Fruit fly (Drosophila melanogaster) whole organism, embryonic: ENCODE data around the gene CG43179.

Experiments used
- Ada2b ChIP-seq: fragments of 200-800 bp; sonication (Bioruptor generic); IDR thresholded peaks from 2 replicates; pipeline ENCODE4 v1.3.6; 2022; ENCODE audit warnings: missing biosample characterization, missing genetic modification characterization
- Blimp-1 ChIP-seq: fragments of 200-800 bp; sonication (Bioruptor generic); optimal IDR thresholded peaks from 3 replicates; lab custom pipeline; 2018; ENCODE audit warnings: missing biosample characterization, missing genetic modification characterization, mild to moderate bottlenecking, moderate library complexity, missing genetic modification reagents
- CG10209 ChIP-seq: fragments of 200-800 bp; sonication (Bioruptor generic); optimal IDR thresholded peaks from 3 replicates; lab custom pipeline; 2017; ENCODE audit warnings: missing biosample characterization, mild to moderate bottlenecking, missing genetic modification characterization, missing genetic modification reagents
- CG1024 ChIP-seq: fragments of 200-800 bp; sonication (Bioruptor generic); IDR thresholded peaks from 2 replicates; pipeline ENCODE4 v1.3.6; 2022; ENCODE audit warnings: missing biosample characterization, missing genetic modification characterization
- CG10462 ChIP-seq: fragments of 200-800 bp; sonication (Bioruptor generic); optimal IDR thresholded peaks from 2 replicates; lab custom pipeline; 2016; ENCODE audit warnings: missing biosample characterization, missing genetic modification characterization
- CG10979 ChIP-seq: fragments of 200-800 bp; sonication (Bioruptor generic); optimal IDR thresholded peaks from 2 replicates; lab custom pipeline; 2018; ENCODE audit warnings: missing biosample characterization, mild to moderate bottlenecking, missing genetic modification characterization, moderate library complexity
- CG11247 ChIP-seq: fragments of 200-800 bp; sonication (Bioruptor generic); IDR thresholded peaks from 2 replicates; pipeline ENCODE4 v1.3.6; 2022; ENCODE audit warnings: missing biosample characterization, missing genetic modification characterization
- CG11456 ChIP-seq: fragments of 200-800 bp; sonication (Bioruptor generic); IDR thresholded peaks from 3 replicates; pipeline ENCODE4 v1.3.6; 2022; ENCODE audit warnings: missing biosample characterization, missing genetic modification characterization
- CG11504 ChIP-seq: fragments of 200-800 bp; sonication (Bioruptor generic); optimal IDR thresholded peaks from 3 replicates; lab custom pipeline; 2019; ENCODE audit warnings: missing biosample characterization, mild to moderate bottlenecking, missing genetic modification characterization, moderate library complexity
- CG11696 ChIP-seq: fragments of 200-800 bp; sonication (Bioruptor generic); IDR thresholded peaks from 2 replicates; pipeline ENCODE4 v1.3.6; 2022; ENCODE audit warnings: missing biosample characterization, missing genetic modification characterization
- CG12155 ChIP-seq: fragments of 200-800 bp; sonication (Bioruptor generic); optimal IDR thresholded peaks from 3 replicates; lab custom pipeline; 2016; ENCODE audit warnings: missing biosample characterization, missing genetic modification characterization
- CG12659 ChIP-seq: fragments of 200-800 bp; sonication (Bioruptor generic); optimal IDR thresholded peaks from 3 replicates; lab custom pipeline; 2017; ENCODE audit warnings: mild to moderate bottlenecking, missing biosample characterization, missing genetic modification reagents, missing genetic modification characterization
- CG15269 ChIP-seq: fragments of 200-800 bp; sonication (Bioruptor generic); optimal IDR thresholded peaks from 2 replicates; lab custom pipeline; 2018; ENCODE audit warnings: missing biosample characterization, mild to moderate bottlenecking, missing genetic modification characterization, moderate library complexity
- CG15514 ChIP-seq: fragments of 200-800 bp; sonication (Bioruptor generic); optimal IDR thresholded peaks from 3 replicates; lab custom pipeline; 2017; ENCODE audit warnings: missing biosample characterization, missing genetic modification characterization, mild to moderate bottlenecking, moderate library complexity, missing genetic modification reagents
- CG17328 ChIP-seq: fragments of 200-800 bp; sonication (Bioruptor generic); IDR thresholded peaks from 2 replicates; pipeline ENCODE4 v1.3.6; 2022; ENCODE audit warnings: missing biosample characterization, missing genetic modification characterization
- CG17568 ChIP-seq: fragments of 200-800 bp; sonication (Bioruptor generic); optimal IDR thresholded peaks from 2 replicates; lab custom pipeline; 2018; ENCODE audit warnings: missing biosample characterization, mild to moderate bottlenecking, missing genetic modification characterization, moderate library complexity
- CG18599 ChIP-seq: fragments of 200-800 bp; sonication (Bioruptor generic); optimal IDR thresholded peaks from 3 replicates; lab custom pipeline; 2017; ENCODE audit warnings: missing biosample characterization, missing genetic modification characterization, mild to moderate bottlenecking, moderate library complexity, missing genetic modification reagents
- CG2116 ChIP-seq: fragments of 200-800 bp; sonication (Bioruptor generic); optimal IDR thresholded peaks from 3 replicates; lab custom pipeline; 2018; ENCODE audit warnings: missing biosample characterization, mild to moderate bottlenecking, missing genetic modification characterization
- CG2202 ChIP-seq: fragments of 200-800 bp; sonication (Bioruptor generic); optimal IDR thresholded peaks from 2 replicates; lab custom pipeline; 2018; ENCODE audit warnings: missing biosample characterization, mild to moderate bottlenecking, missing genetic modification characterization
- CG2678 ChIP-seq: fragments of 200-800 bp; sonication (Bioruptor generic); optimal IDR thresholded peaks from 3 replicates; lab custom pipeline; 2019; ENCODE audit warnings: missing biosample characterization, mild to moderate bottlenecking, missing genetic modification characterization, moderate library complexity
- CG5180 ChIP-seq: fragments of 200-800 bp; sonication (Bioruptor generic); optimal IDR thresholded peaks from 3 replicates; lab custom pipeline; 2017; ENCODE audit warnings: missing biosample characterization, missing genetic modification characterization, mild to moderate bottlenecking, moderate library complexity, missing genetic modification reagents
- CG7745 ChIP-seq: fragments of 200-800 bp; sonication (Bioruptor generic); optimal IDR thresholded peaks from 2 replicates; lab custom pipeline; 2018; ENCODE audit warnings: missing biosample characterization, mild to moderate bottlenecking, missing genetic modification characterization, moderate library complexity
- Drgx ChIP-seq: fragments of 200-800 bp; sonication (Bioruptor generic); IDR thresholded peaks from 2 replicates; pipeline ENCODE4 v1.3.6; 2022; ENCODE audit warnings: missing biosample characterization, missing genetic modification characterization
- Fer3 ChIP-seq: fragments of 200-800 bp; sonication (Bioruptor generic); optimal IDR thresholded peaks from 2 replicates; lab custom pipeline; 2018; ENCODE audit warnings: missing biosample characterization, mild to moderate bottlenecking, missing genetic modification characterization, moderate library complexity
- Mes4 ChIP-seq: fragments of 200-800 bp; sonication (Bioruptor generic); optimal IDR thresholded peaks from 2 replicates; lab custom pipeline; 2016; ENCODE audit warnings: missing biosample characterization, missing genetic modification characterization
- NFAT ChIP-seq: fragments of 200-800 bp; sonication (Bioruptor generic); IDR thresholded peaks from 2 replicates; pipeline ENCODE4 v1.3.6; 2022; ENCODE audit warnings: missing biosample characterization, missing genetic modification characterization
- Rx ChIP-seq: fragments of 200-800 bp; sonication (Bioruptor generic); IDR thresholded peaks from 2 replicates; pipeline ENCODE4 v1.3.6; 2022; ENCODE audit warnings: missing biosample characterization, missing genetic modification characterization
- Sox102F ChIP-seq: fragments of 200-800 bp; sonication (Bioruptor generic); optimal IDR thresholded peaks from 2 replicates; lab custom pipeline; 2018; ENCODE audit warnings: missing biosample characterization, mild to moderate bottlenecking, missing genetic modification characterization, moderate library complexity
- TFAM ChIP-seq: fragments of 200-800 bp; sonication (Bioruptor generic); optimal IDR thresholded peaks from 2 replicates; lab custom pipeline; 2017; ENCODE audit warnings: missing biosample characterization, missing genetic modification characterization, inconsistent platforms
- Xbp1 ChIP-seq: fragments of 200-800 bp; sonication (Bioruptor generic); optimal IDR thresholded peaks from 3 replicates; lab custom pipeline; 2016; ENCODE audit warnings: missing biosample characterization, mild to moderate bottlenecking, missing genetic modification characterization
- bsh ChIP-seq, 2 experiments: fragments of 200-800 bp; sonication (Bioruptor generic); optimal IDR thresholded peaks; 2 replicates each; lab custom pipeline; 2017 to 2018; ENCODE audit warnings: mild to moderate bottlenecking in 2 of 2, missing biosample characterization in 2 of 2, missing genetic modification characterization in 2 of 2, moderate library complexity in 1 of 2
- cad ChIP-seq: fragments of >200 bp; optimal IDR thresholded peaks from 2 replicates; lab custom pipeline; 2017; ENCODE audit warnings: missing biosample characterization, missing genetic modification characterization
- chinmo ChIP-seq: fragments of 200-800 bp; sonication (Bioruptor generic); IDR thresholded peaks from 4 replicates; pipeline ENCODE4 v1.3.6; 2022; ENCODE audit warnings: missing biosample characterization, missing genetic modification characterization; ENCODE audit not compliant: partially characterized antibody
- danr ChIP-seq: fragments of 200-800 bp; sonication (Bioruptor generic); IDR thresholded peaks from 2 replicates; pipeline ENCODE4 v1.3.6; 2022; ENCODE audit warnings: missing biosample characterization, missing genetic modification characterization
- dmrt99B ChIP-seq: fragments of 200-800 bp; sonication (Bioruptor generic); optimal IDR thresholded peaks from 2 replicates; lab custom pipeline; 2018; ENCODE audit warnings: missing biosample characterization, mild to moderate bottlenecking, missing genetic modification characterization, moderate library complexity
- dysf ChIP-seq: fragments of 200-800 bp; sonication (Bioruptor generic); IDR thresholded peaks from 3 replicates; pipeline ENCODE4 v1.3.6; 2022; ENCODE audit warnings: missing biosample characterization, missing genetic modification characterization
- gem ChIP-seq: fragments of 200-800 bp; sonication (Bioruptor generic); optimal IDR thresholded peaks from 2 replicates; lab custom pipeline; 2019; ENCODE audit warnings: missing biosample characterization, mild to moderate bottlenecking, missing genetic modification characterization, moderate library complexity
- grn ChIP-seq: fragments of 200-800 bp; sonication (Bioruptor generic); optimal IDR thresholded peaks from 3 replicates; lab custom pipeline; 2017; ENCODE audit warnings: missing biosample characterization, missing genetic modification characterization
- lab ChIP-seq: fragments of 200-800 bp; sonication (Bioruptor generic); optimal IDR thresholded peaks from 3 replicates; lab custom pipeline; 2017; ENCODE audit warnings: missing biosample characterization, missing genetic modification characterization, mild to moderate bottlenecking, moderate library complexity, missing genetic modification reagents
- lbe ChIP-seq: fragments of 200-800 bp; sonication (Bioruptor generic); optimal IDR thresholded peaks from 2 replicates; lab custom pipeline; 2016; ENCODE audit warnings: missing biosample characterization, mild to moderate bottlenecking, missing genetic modification characterization
- odd ChIP-seq: fragments of 200-800 bp; sonication (Bioruptor generic); optimal IDR thresholded peaks from 2 replicates; lab custom pipeline; 2017; ENCODE audit warnings: missing biosample characterization, mild to moderate bottlenecking, missing genetic modification characterization
- row ChIP-seq: fragments of 200-800 bp; sonication (Bioruptor generic); IDR thresholded peaks from 3 replicates; pipeline ENCODE4 v1.3.6; 2022; ENCODE audit warnings: missing biosample characterization, missing genetic modification characterization
- seq ChIP-seq: fragments of 200-800 bp; sonication (Bioruptor generic); IDR thresholded peaks from 2 replicates; pipeline ENCODE4 v1.3.6; 2022; ENCODE audit warnings: missing biosample characterization, missing genetic modification characterization
- stwl ChIP-seq: fragments of 200-800 bp; sonication (Bioruptor generic); optimal IDR thresholded peaks from 3 replicates; lab custom pipeline; 2018; ENCODE audit warnings: missing biosample characterization, mild to moderate bottlenecking, missing genetic modification characterization, moderate library complexity
- sug ChIP-seq: fragments of 200-800 bp; optimal IDR thresholded peaks from 2 replicates; lab custom pipeline; 2019; ENCODE audit warnings: missing biosample characterization, mild to moderate bottlenecking, missing genetic modification characterization, moderate library complexity
- tap ChIP-seq: fragments of 200-800 bp; optimal IDR thresholded peaks from 3 replicates; lab custom pipeline; 2019; ENCODE audit warnings: missing biosample characterization, mild to moderate bottlenecking, missing genetic modification characterization, moderate library complexity
- trh ChIP-seq: fragments of 200-800 bp; sonication (Bioruptor generic); optimal IDR thresholded peaks from 2 replicates; lab custom pipeline; 2016; ENCODE audit warnings: missing biosample characterization, missing genetic modification characterization
- unpg ChIP-seq: fragments of 200-800 bp; sonication (Bioruptor generic); optimal IDR thresholded peaks from 3 replicates; lab custom pipeline; 2018; ENCODE audit warnings: missing biosample characterization, mild to moderate bottlenecking, missing genetic modification characterization, moderate library complexity
- wek ChIP-seq: fragments of 200-800 bp; sonication (Bioruptor generic); optimal IDR thresholded peaks from 3 replicates; lab custom pipeline; 2018; ENCODE audit warnings: missing biosample characterization, mild to moderate bottlenecking, missing genetic modification characterization, moderate library complexity
- zfh1 ChIP-seq: fragments of 200-800 bp; sonication (Bioruptor generic); IDR thresholded peaks from 3 replicates; pipeline ENCODE4 v1.3.6; 2022; ENCODE audit warnings: missing biosample characterization, missing genetic modification characterization

CG43179 gene

DNA sequence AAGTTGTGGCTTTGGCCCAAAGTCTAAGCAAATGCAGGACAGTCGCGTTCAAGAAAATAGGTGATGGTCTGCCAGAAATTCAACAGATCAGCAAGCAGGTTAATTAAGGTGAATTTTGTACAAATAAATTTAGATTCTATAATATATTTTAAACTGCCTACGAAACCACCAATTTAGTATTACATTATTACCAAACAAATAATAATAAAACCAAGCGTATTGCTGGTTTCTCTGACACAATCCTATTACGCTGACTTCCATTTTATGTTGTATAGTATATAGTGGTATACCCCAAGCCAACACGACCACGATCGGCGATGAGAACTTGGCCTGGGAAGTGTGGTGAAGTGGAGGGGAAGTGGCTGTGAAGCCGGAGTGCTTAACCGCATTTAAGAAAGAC lies 35.5 kb downstream of the CG43179 start (continued):
- TF ChIP-seq CG2678 (tag; lab: Kevin White, UChicago) (peak; percentile 46), CG10462 (GFP tag; lab: Kevin White, UChicago) (no peak), CG11504 (tag; lab: Kevin White, UChicago) (peak; percentile 54), CG10979 (tag; lab: Kevin White, UChicago) (peak; percentile 16), lbe (GFP tag; lab: Kevin White, UChicago) (peak; percentile 71), CG7745 (tag; lab: Kevin White, UChicago) (no peak), Fer3 (tag; lab: Kevin White, UChicago) (peak; percentile 7), cad (GFP tag; lab: Kevin White, UChicago) (no peak), odd (no peak), Sox102F (GFP tag; lab: Kevin White, UChicago) (peak; percentile 13), CG17328 (0 out of 2 replicates have a peak, but pooled peaks have one; percentile 11), Mes4 (GFP tag; lab: Kevin White, UChicago) (no peak), sug (tag; lab: Kevin White, UChicago) (no peak), CG18599 (GFP tag; lab: Kevin White, UChicago) (peak; percentile 49), bsh (GFP tag; optimal IDR thresholded peaks at IDR 0.05; lab: Kevin White, UChicago) (peak; percentile 19 to 72), NFAT (GFP tag; lab: Robert Waterston, UW) (no peak), CG10209 (peak; percentile 14), tap (tag; lab: Kevin White, UChicago) (peak; percentile 21), Xbp1 (peak; percentile 9), CG11247 (no peak), CG2202 (tag; lab: Kevin White, UChicago) (no peak), Blimp-1 (GFP tag; lab: Kevin White, UChicago) (peak; percentile 33), seq (GFP tag; lab: Robert Waterston, UW) (no peak), wek (no peak), unpg (GFP tag; lab: Kevin White, UChicago) (peak; percentile 32), stwl (tag; lab: Kevin White, UChicago) (no peak), Ada2b (GFP tag; lab: Robert Waterston, UW) (peak; percentile 30; the same call in 1 of the 2 replicates), CG11696 (GFP tag; lab: Robert Waterston, UW) (peak; percentile 51), lab (GFP tag; lab: Kevin White, UChicago) (peak; percentile 16), grn (GFP tag; lab: Kevin White, UChicago) (no peak), CG15514 (GFP tag; lab: Kevin White, UChicago) (peak; percentile 15), chinmo (0 out of 4 replicates have a peak, but pooled peaks have one; percentile 52), Rx (GFP tag; lab: Robert Waterston, UW) (peak; percentile 3; the same call in 1 of the 2 replicates), TFAM (no peak), CG12155 (no peak), dysf (GFP tag; lab: Robert Waterston, UW) (peak; percentile 34; the same call in 1 of the 3 replicates), CG15269 (tag; lab: Kevin White, UChicago) (peak; percentile 51), Drgx (GFP tag; lab: Robert Waterston, UW) (peak; percentile 81), CG2116 (no peak), CG1024 (GFP tag; lab: Robert Waterston, UW) (no peak), zfh1 (GFP tag; lab: Robert Waterston, UW) (0 out of 3 replicates have a peak, but pooled peaks have one; percentile 13), CG12659 (GFP tag; lab: Kevin White, UChicago) (peak; percentile 6), danr (GFP tag; lab: Robert Waterston, UW) (no peak), CG11456 (GFP tag; lab: Robert Waterston, UW) (no peak), gem (tag; lab: Kevin White, UChicago) (peak; percentile 26), CG5180 (peak; percentile 6), dmrt99B (tag; lab: Kevin White, UChicago) (peak; percentile 19), row (GFP tag; lab: Robert Waterston, UW) (peak; percentile 48; the same call in 2 of the 3 replicates), trh (no peak), CG17568 (GFP tag; lab: Kevin White, UChicago) (no peak)
